Fruit fly (Drosophila melanogaster) whole organism, embryonic: ENCODE measurements around the gene CG42512.
A peak's percentile ranks its signal among the peaks of the same experiment; 100 is the strongest.

Experiments used
- Aef1 ChIP-seq: fragments of 200-800 bp; sonication (Bioruptor generic); IDR thresholded peaks from 3 replicates; pipeline ENCODE4 v1.3.6; 2022; ENCODE audit warnings: missing biosample characterization, missing genetic modification characterization
- CG10321 ChIP-seq: fragments of 200-800 bp; sonication (Bioruptor generic); IDR thresholded peaks from 2 replicates; pipeline ENCODE4 v1.3.6; 2022; ENCODE audit warnings: missing biosample characterization, missing genetic modification characterization
- CG11247 ChIP-seq: fragments of 200-800 bp; sonication (Bioruptor generic); IDR thresholded peaks from 2 replicates; pipeline ENCODE4 v1.3.6; 2022; ENCODE audit warnings: missing biosample characterization, missing genetic modification characterization
- CG11560 ChIP-seq: fragments of 200-800 bp; sonication (Bioruptor generic); IDR thresholded peaks from 3 replicates; pipeline ENCODE4 v1.3.6; 2022; ENCODE audit warnings: missing biosample characterization, missing genetic modification characterization
- CG12071 ChIP-seq: fragments of 200-800 bp; sonication (Bioruptor generic); optimal IDR thresholded peaks from 3 replicates; lab custom pipeline; 2018; ENCODE audit warnings: missing biosample characterization, mild to moderate bottlenecking, missing genetic modification characterization
- CG16815 ChIP-seq: fragments of 200-800 bp; sonication (Bioruptor generic); optimal IDR thresholded peaks from 3 replicates; lab custom pipeline; 2017; ENCODE audit warnings: missing biosample characterization, mild to moderate bottlenecking, missing genetic modification characterization
- CG17186 ChIP-seq: fragments of 200-800 bp; sonication (Bioruptor generic); optimal IDR thresholded peaks from 3 replicates; lab custom pipeline; 2017; ENCODE audit warnings: missing biosample characterization, missing genetic modification reagents, missing genetic modification characterization
- CG18599 ChIP-seq: fragments of 200-800 bp; sonication (Bioruptor generic); optimal IDR thresholded peaks from 3 replicates; lab custom pipeline; 2017; ENCODE audit warnings: missing biosample characterization, missing genetic modification characterization, mild to moderate bottlenecking, moderate library complexity, missing genetic modification reagents
- CG30403 ChIP-seq: fragments of 200-800 bp; sonication (Bioruptor generic); optimal IDR thresholded peaks from 3 replicates; lab custom pipeline; 2016; ENCODE audit warnings: missing biosample characterization, missing genetic modification characterization
- CG33557 ChIP-seq: fragments of 200-800 bp; sonication (Bioruptor generic); optimal IDR thresholded peaks from 2 replicates; lab custom pipeline; 2019; ENCODE audit warnings: missing biosample characterization, mild to moderate bottlenecking, missing genetic modification characterization, moderate library complexity
- CG43689 ChIP-seq: fragments of 200-800 bp; sonication (Bioruptor generic); IDR thresholded peaks from 2 replicates; pipeline ENCODE4 v1.3.6; 2022; ENCODE audit warnings: missing biosample characterization, missing genetic modification characterization
- CG4854 ChIP-seq: fragments of 200-800 bp; sonication (Bioruptor generic); optimal IDR thresholded peaks from 2 replicates; lab custom pipeline; 2016; ENCODE audit warnings: missing biosample characterization, missing genetic modification characterization, inconsistent platforms
- CG6813 ChIP-seq: fragments of 200-800 bp; sonication (Bioruptor generic); optimal IDR thresholded peaks from 2 replicates; lab custom pipeline; 2017; ENCODE audit warnings: missing biosample characterization, missing genetic modification characterization, mild to moderate bottlenecking, moderate library complexity, missing genetic modification reagents
- CG7357 ChIP-seq: fragments of 200-800 bp; sonication (Bioruptor generic); IDR thresholded peaks from 3 replicates; pipeline ENCODE4 v1.3.6; 2022; ENCODE audit warnings: missing biosample characterization, missing genetic modification characterization
- CG7372 ChIP-seq: fragments of 200-800 bp; sonication (Bioruptor generic); IDR thresholded peaks from 2 replicates; pipeline ENCODE4 v1.3.6; 2022; ENCODE audit warnings: missing biosample characterization, missing genetic modification characterization
- CG7839 ChIP-seq: fragments of 200-800 bp; sonication (Bioruptor generic); optimal IDR thresholded peaks from 3 replicates; lab custom pipeline; 2018; ENCODE audit warnings: missing biosample characterization, mild to moderate bottlenecking, missing genetic modification characterization, moderate library complexity
- CG8944 ChIP-seq: fragments of 200-800 bp; sonication (Bioruptor generic); optimal IDR thresholded peaks from 3 replicates; lab custom pipeline; 2016; ENCODE audit warnings: missing biosample characterization, missing genetic modification characterization
- E2f2 ChIP-seq: fragments of 200-800 bp; sonication (Bioruptor generic); IDR thresholded peaks from 2 replicates; pipeline ENCODE4 v1.3.6; 2022; ENCODE audit warnings: missing biosample characterization, missing genetic modification characterization
- ERR ChIP-seq: fragments of 200-800 bp; sonication (Bioruptor generic); optimal IDR thresholded peaks from 2 replicates; lab custom pipeline; 2016; ENCODE audit warnings: missing biosample characterization, missing genetic modification characterization
- Hey ChIP-seq: fragments of 200-800 bp; sonication (Bioruptor generic); optimal IDR thresholded peaks from 3 replicates; lab custom pipeline; 2018; ENCODE audit warnings: missing biosample characterization, mild to moderate bottlenecking, missing genetic modification characterization
- Hr3 ChIP-seq: fragments of 200-800 bp; sonication (Bioruptor generic); optimal IDR thresholded peaks from 3 replicates; lab custom pipeline; 2016; ENCODE audit warnings: missing biosample characterization, missing genetic modification characterization
- Hr78 ChIP-seq, 2 experiments: fragments of 200-800 bp in 1 of 2; fragments of >200 bp in 1 of 2; sonication (Bioruptor generic) in 1 of 2; optimal IDR thresholded peaks; 2 replicates each; lab custom pipeline; 2017 to 2019; ENCODE audit warnings: missing biosample characterization in 2 of 2, missing genetic modification characterization in 2 of 2, mild to moderate bottlenecking in 1 of 2, moderate library complexity in 1 of 2
- MBD-R2 ChIP-seq: fragments of 200-800 bp; sonication (Bioruptor generic); IDR thresholded peaks from 2 replicates; pipeline ENCODE4 v1.3.6; 2022; ENCODE audit warnings: missing biosample characterization, missing genetic modification characterization
- Meics ChIP-seq: fragments of 200-800 bp; sonication (Bioruptor generic); optimal IDR thresholded peaks from 2 replicates; lab custom pipeline; 2017; ENCODE audit warnings: missing biosample characterization, mild to moderate bottlenecking, missing genetic modification characterization
- Nf-YC ChIP-seq: fragments of 200-800 bp; optimal IDR thresholded peaks from 3 replicates; lab custom pipeline; 2019; ENCODE audit warnings: missing biosample characterization, mild to moderate bottlenecking, missing genetic modification characterization, moderate library complexity
- Rx ChIP-seq: fragments of 200-800 bp; sonication (Bioruptor generic); IDR thresholded peaks from 2 replicates; pipeline ENCODE4 v1.3.6; 2022; ENCODE audit warnings: missing biosample characterization, missing genetic modification characterization
- Ssrp ChIP-seq: fragments of 200-800 bp; sonication (Bioruptor generic); optimal IDR thresholded peaks from 2 replicates; lab custom pipeline; 2018; ENCODE audit warnings: missing biosample characterization, mild to moderate bottlenecking, missing genetic modification characterization, moderate library complexity
- TFAM ChIP-seq: fragments of 200-800 bp; sonication (Bioruptor generic); optimal IDR thresholded peaks from 2 replicates; lab custom pipeline; 2017; ENCODE audit warnings: missing biosample characterization, missing genetic modification characterization, inconsistent platforms
- Taf1 ChIP-seq: fragments of 200-800 bp; sonication (Bioruptor generic); IDR thresholded peaks from 2 replicates; pipeline ENCODE4 v1.3.6; 2022; ENCODE audit warnings: missing biosample characterization, missing genetic modification characterization
- abd-A ChIP-seq: fragments of 200-800 bp; sonication (Bioruptor generic); optimal IDR thresholded peaks from 3 replicates; lab custom pipeline; 2019; ENCODE audit warnings: missing biosample characterization, mild to moderate bottlenecking, missing genetic modification characterization, moderate library complexity
- bbx ChIP-seq: fragments of 200-800 bp; sonication (Bioruptor generic); IDR thresholded peaks from 2 replicates; pipeline ENCODE4 v1.3.6; 2022; ENCODE audit warnings: missing biosample characterization, missing genetic modification characterization; ENCODE audit not compliant: partially characterized antibody
- br ChIP-seq: fragments of >200 bp; optimal IDR thresholded peaks from 2 replicates; lab custom pipeline; 2017
- cg ChIP-seq: fragments of 200-800 bp; sonication (Bioruptor generic); optimal IDR thresholded peaks from 3 replicates; lab custom pipeline; 2019; ENCODE audit warnings: missing biosample characterization, mild to moderate bottlenecking, missing genetic modification characterization, moderate library complexity
- chif ChIP-seq, 2 experiments: fragments of 200-800 bp; sonication (Bioruptor generic); optimal IDR thresholded peaks; 3 replicates each; lab custom pipeline; 2016; ENCODE audit warnings: missing biosample characterization in 2 of 2, missing genetic modification characterization in 2 of 2
- chm ChIP-seq: fragments of 200-800 bp; sonication (Bioruptor generic); IDR thresholded peaks from 2 replicates; pipeline ENCODE4 v1.3.6; 2022; ENCODE audit warnings: missing biosample characterization, missing genetic modification characterization
- danr ChIP-seq: fragments of 200-800 bp; sonication (Bioruptor generic); IDR thresholded peaks from 2 replicates; pipeline ENCODE4 v1.3.6; 2022; ENCODE audit warnings: missing biosample characterization, missing genetic modification characterization
- exex ChIP-seq: fragments of 200-800 bp; sonication (Bioruptor generic); optimal IDR thresholded peaks from 4 replicates; lab custom pipeline; 2018; ENCODE audit warnings: missing biosample characterization, mild to moderate bottlenecking, missing genetic modification characterization, moderate library complexity
- fd64A ChIP-seq: fragments of 200-800 bp; sonication (Bioruptor generic); optimal IDR thresholded peaks from 3 replicates; lab custom pipeline; 2018; ENCODE audit warnings: missing biosample characterization, mild to moderate bottlenecking, missing genetic modification characterization
- ind ChIP-seq: fragments of 200-800 bp; sonication (Bioruptor generic); optimal IDR thresholded peaks from 3 replicates; lab custom pipeline; 2016; ENCODE audit warnings: missing biosample characterization, missing genetic modification characterization
- maf-S ChIP-seq: fragments of 200-800 bp; sonication (Bioruptor generic); optimal IDR thresholded peaks from 2 replicates; lab custom pipeline; 2016; ENCODE audit warnings: missing biosample characterization, missing genetic modification characterization
- mam ChIP-seq: fragments of 200-800 bp; sonication (Bioruptor generic); optimal IDR thresholded peaks from 3 replicates; lab custom pipeline; 2016; ENCODE audit warnings: missing biosample characterization, missing genetic modification characterization
- peb ChIP-seq: fragments of 200-800 bp; sonication (Bioruptor generic); IDR thresholded peaks from 2 replicates; pipeline ENCODE4 v1.3.6; 2022; ENCODE audit warnings: missing biosample characterization, missing genetic modification characterization
- rib ChIP-seq: fragments of 200-800 bp; sonication (Bioruptor generic); IDR thresholded peaks from 2 replicates; pipeline ENCODE4 v1.3.6; 2022; ENCODE audit warnings: missing biosample characterization, missing genetic modification characterization
- sens ChIP-seq: fragments of 200-800 bp; sonication (Bioruptor generic); peaks from one replicate; lab custom pipeline; 2016; ENCODE audit warnings: missing biosample characterization, missing genetic modification characterization
- seq ChIP-seq: fragments of 200-800 bp; sonication (Bioruptor generic); IDR thresholded peaks from 2 replicates; pipeline ENCODE4 v1.3.6; 2022; ENCODE audit warnings: missing biosample characterization, missing genetic modification characterization
- shn ChIP-seq: fragments of 200-800 bp; sonication (Bioruptor generic); optimal IDR thresholded peaks from 3 replicates; lab custom pipeline; 2016; ENCODE audit warnings: missing biosample characterization, missing genetic modification characterization
- sna ChIP-seq: fragments of 200-800 bp; sonication (Bioruptor generic); IDR thresholded peaks from 2 replicates; pipeline ENCODE4 v1.3.6; 2022; ENCODE audit warnings: missing biosample characterization, missing genetic modification characterization; ENCODE audit not compliant: partially characterized antibody
- so ChIP-seq: fragments of 200-800 bp; sonication (Bioruptor generic); IDR thresholded peaks from 3 replicates; pipeline ENCODE4 v1.3.6; 2022; ENCODE audit warnings: missing biosample characterization, missing genetic modification characterization
- vfl ChIP-seq: fragments of 200-800 bp; sonication (Bioruptor generic); optimal IDR thresholded peaks from 2 replicates; lab custom pipeline; 2016; ENCODE audit warnings: missing biosample characterization, missing genetic modification characterization
- yki ChIP-seq: fragments of >200 bp; optimal IDR thresholded peaks from 3 replicates; lab custom pipeline; 2018

The CG42512 gene

DNA sequence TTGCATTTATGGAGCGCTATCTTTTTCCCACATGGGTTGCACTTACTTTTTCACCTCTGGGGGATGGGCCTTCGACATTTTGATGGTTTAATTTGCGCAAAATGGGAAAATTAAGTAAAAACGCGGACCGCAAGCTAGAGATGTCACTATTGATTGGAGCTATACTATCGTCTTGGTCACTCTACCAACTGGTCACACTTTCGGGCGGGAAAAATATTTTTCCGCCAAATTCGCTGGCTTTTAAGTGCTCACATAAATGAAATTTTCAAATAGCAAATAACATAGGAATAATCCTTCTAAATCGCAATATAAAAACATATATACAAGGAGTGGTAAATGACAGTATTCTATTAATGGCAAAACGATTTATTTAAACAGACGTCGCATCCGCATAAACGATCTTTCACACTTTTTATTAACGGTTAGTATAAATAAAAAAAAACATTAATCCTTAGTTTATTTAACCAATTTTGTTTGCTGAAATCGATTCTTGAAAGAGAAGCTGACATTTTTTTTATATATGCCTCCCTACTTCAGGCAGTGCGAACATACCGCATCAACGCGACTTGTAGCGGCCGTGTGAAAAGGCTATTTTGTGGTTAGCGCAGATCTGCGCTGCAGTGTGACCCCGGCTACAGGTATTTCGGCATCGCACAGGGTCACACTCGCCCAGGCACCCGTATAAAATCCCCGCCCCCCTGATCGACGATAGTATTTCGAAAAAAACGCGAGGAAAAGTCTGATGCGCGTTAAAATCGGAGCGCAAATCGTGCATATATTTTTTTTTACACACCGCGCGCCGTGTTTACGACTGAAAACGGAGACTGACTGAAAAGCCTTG is 10.7 kb upstream of the CG42512 start, which contains the start of the genes SNRPG and mthl1 (continued):
- TF ChIP-seq chif (GFP tag; optimal IDR thresholded peaks at IDR 0.05; lab: Kevin White, UChicago) = peak; percentile 58 to 73
- TF ChIP-seq CG11247 (GFP tag; lab: Robert Waterston, UW) = peak; percentile 91
- TF ChIP-seq rib (GFP tag; lab: Robert Waterston, UW) = peak; percentile 91
- no peak for TF ChIP-seq Hey (tag; lab: Kevin White, UChicago)
- peak; percentile 83 for TF ChIP-seq sens (GFP tag; lab: Kevin White, UChicago)
- peak; percentile 90 for TF ChIP-seq CG7372 (GFP tag; lab: Robert Waterston, UW)
- TF ChIP-seq CG30403 = peak; percentile 86
- peak; percentile 76 for TF ChIP-seq Taf1 (GFP tag; lab: Robert Waterston, UW)
- TF ChIP-seq Ssrp (tag; lab: Kevin White, UChicago) = peak; percentile 79
- TF ChIP-seq Rx (GFP tag; lab: Robert Waterston, UW) = peak; percentile 91
- TF ChIP-seq Aef1 (GFP tag; lab: Robert Waterston, UW) = peak; percentile 95
- no peak for TF ChIP-seq CG33557 (GFP tag; lab: Kevin White, UChicago)
- no peak for TF ChIP-seq cg
- peak; percentile 72 for TF ChIP-seq CG8944 (GFP tag; lab: Kevin White, UChicago)
- peak; percentile 23 for TF ChIP-seq CG12071
- TF ChIP-seq maf-S (GFP tag; lab: Kevin White, UChicago) = peak; percentile 75
- peak; percentile 76 for TF ChIP-seq danr
- no peak for TF ChIP-seq br
- peak; percentile 46 for TF ChIP-seq Nf-YC (tag; lab: Kevin White, UChicago)
- TF ChIP-seq CG7357 (GFP tag; lab: Robert Waterston, UW) = peak; percentile 100
- TF ChIP-seq fd64A (GFP tag; lab: Kevin White, UChicago) = peak; percentile 51
- no peak for TF ChIP-seq TFAM (GFP tag; lab: Kevin White, UChicago)
- peak; percentile 68 for TF ChIP-seq mam
- TF ChIP-seq CG4854 = peak; percentile 63
- peak; percentile 36; the same call in 1 of the 2 replicates for TF ChIP-seq sna (GFP tag; lab: Robert Waterston, UW)
- TF ChIP-seq CG10321 (GFP tag; lab: Robert Waterston, UW) = no peak
- peak; percentile 64 for TF ChIP-seq bbx (GFP tag; lab: Robert Waterston, UW)
- TF ChIP-seq Meics = peak; percentile 76
- no peak for TF ChIP-seq exex (tag; lab: Kevin White, UChicago)
- peak; percentile 88 for TF ChIP-seq ind (GFP tag; lab: Kevin White, UChicago)
- no peak for TF ChIP-seq CG6813 (GFP tag; lab: Kevin White, UChicago)
- TF ChIP-seq CG16815 (GFP tag; lab: Kevin White, UChicago) = peak; percentile 83
- TF ChIP-seq chm (GFP tag; lab: Robert Waterston, UW) = peak; percentile 69
- peak; percentile 81 for TF ChIP-seq seq
- TF ChIP-seq yki (lab: Kevin White, UChicago) = no peak
- TF ChIP-seq ERR (GFP tag; lab: Kevin White, UChicago) = no peak
- TF ChIP-seq Hr3 (GFP tag; lab: Kevin White, UChicago) = peak; percentile 45
- peak; percentile 77 for TF ChIP-seq shn
- TF ChIP-seq MBD-R2 = peak; percentile 71
- peak; percentile 94 for TF ChIP-seq CG17186
- peak; percentile 63; the same call in 2 of the 3 replicates for TF ChIP-seq so (GFP tag; lab: Robert Waterston, UW)
- TF ChIP-seq CG11560 (tag; lab: Robert Waterston, UW) = peak; percentile 85; the same call in 2 of the 3 replicates
- peak; percentile 70 for TF ChIP-seq CG18599
- TF ChIP-seq peb (GFP tag; lab: Robert Waterston, UW) = peak; percentile 68
- TF ChIP-seq Hr78 (GFP tag; optimal IDR thresholded peaks at IDR 0.05; lab: Kevin White, UChicago) = no peak
- peak; percentile 83 for TF ChIP-seq CG43689
- peak; percentile 82 for TF ChIP-seq vfl (GFP tag; lab: Kevin White, UChicago)
- TF ChIP-seq E2f2 = peak; percentile 69
- no peak for TF ChIP-seq abd-A
- TF ChIP-seq CG7839 (tag; lab: Kevin White, UChicago) = peak; percentile 85
